Fruit fly (Drosophila melanogaster) whole organism, embryonic: Measurements from ENCODE around the gene VhaM9.7-b.

Source experiments
- B-H2 ChIP-seq: fragments of 200-800 bp; sonication (Bioruptor generic); optimal IDR thresholded peaks from 2 replicates; lab custom pipeline; 2018; ENCODE audit warnings: missing biosample characterization, mild to moderate bottlenecking, missing genetic modification characterization
- Blimp-1 ChIP-seq: fragments of 200-800 bp; sonication (Bioruptor generic); optimal IDR thresholded peaks from 3 replicates; lab custom pipeline; 2018; ENCODE audit warnings: missing biosample characterization, missing genetic modification characterization, mild to moderate bottlenecking, moderate library complexity, missing genetic modification reagents
- BtbVII ChIP-seq: fragments of 200-800 bp; sonication (Bioruptor generic); optimal IDR thresholded peaks from 3 replicates; lab custom pipeline; 2017; ENCODE audit warnings: missing biosample characterization, mild to moderate bottlenecking, missing genetic modification characterization
- CG10267 ChIP-seq: fragments of 200-800 bp; sonication (Bioruptor generic); optimal IDR thresholded peaks from 2 replicates; lab custom pipeline; 2018; ENCODE audit warnings: missing biosample characterization, mild to moderate bottlenecking, missing genetic modification characterization, moderate library complexity
- CG12155 ChIP-seq: fragments of 200-800 bp; sonication (Bioruptor generic); optimal IDR thresholded peaks from 3 replicates; lab custom pipeline; 2016; ENCODE audit warnings: missing biosample characterization, missing genetic modification characterization
- CG15073 ChIP-seq: fragments of 200-800 bp; sonication (Bioruptor generic); optimal IDR thresholded peaks from 2 replicates; lab custom pipeline; 2016; ENCODE audit warnings: missing biosample characterization, missing genetic modification characterization
- CG16863 ChIP-seq: fragments of 200-800 bp; sonication (Bioruptor generic); optimal IDR thresholded peaks from 3 replicates; lab custom pipeline; 2016; ENCODE audit warnings: missing biosample characterization, missing genetic modification characterization
- CG17568 ChIP-seq: fragments of 200-800 bp; sonication (Bioruptor generic); optimal IDR thresholded peaks from 2 replicates; lab custom pipeline; 2018; ENCODE audit warnings: missing biosample characterization, mild to moderate bottlenecking, missing genetic modification characterization, moderate library complexity
- CG17912 ChIP-seq: fragments of 200-800 bp; sonication (Bioruptor generic); optimal IDR thresholded peaks from 2 replicates; lab custom pipeline; 2018; ENCODE audit warnings: missing biosample characterization, mild to moderate bottlenecking, missing genetic modification characterization
- CG18764 ChIP-seq: fragments of 200-800 bp; sonication (Bioruptor generic); optimal IDR thresholded peaks from 3 replicates; lab custom pipeline; 2016; ENCODE audit warnings: missing biosample characterization, missing genetic modification characterization
- CG2199 ChIP-seq: fragments of 200-800 bp; sonication (Bioruptor generic); IDR thresholded peaks from 3 replicates; pipeline ENCODE4 v1.3.6; 2022; ENCODE audit warnings: missing biosample characterization, missing genetic modification characterization
- CG2712 ChIP-seq: fragments of 200-800 bp; optimal IDR thresholded peaks from 3 replicates; lab custom pipeline; 2019; ENCODE audit warnings: missing biosample characterization, mild to moderate bottlenecking, missing genetic modification characterization, moderate library complexity
- CG31365 ChIP-seq: fragments of 200-800 bp; sonication (Bioruptor generic); optimal IDR thresholded peaks from 2 replicates; lab custom pipeline; 2018; ENCODE audit warnings: missing biosample characterization, mild to moderate bottlenecking, missing genetic modification characterization
- CG31388 ChIP-seq: fragments of 200-800 bp; sonication (Bioruptor generic); optimal IDR thresholded peaks from 2 replicates; lab custom pipeline; 2016; ENCODE audit warnings: missing biosample characterization, missing genetic modification characterization
- CG33213 ChIP-seq: fragments of 200-800 bp; sonication (Bioruptor generic); optimal IDR thresholded peaks from 3 replicates; lab custom pipeline; 2016; ENCODE audit warnings: missing biosample characterization, missing genetic modification characterization
- CG4404 ChIP-seq: fragments of 200-800 bp; sonication (Bioruptor generic); IDR thresholded peaks from 2 replicates; pipeline ENCODE4 v1.3.6; 2022; ENCODE audit warnings: missing biosample characterization, missing genetic modification characterization
- CG4424 ChIP-seq: fragments of 200-800 bp; sonication (Bioruptor generic); optimal IDR thresholded peaks from 3 replicates; lab custom pipeline; 2016; ENCODE audit warnings: missing biosample characterization, missing genetic modification characterization
- CG4854 ChIP-seq: fragments of 200-800 bp; sonication (Bioruptor generic); optimal IDR thresholded peaks from 2 replicates; lab custom pipeline; 2016; ENCODE audit warnings: missing biosample characterization, missing genetic modification characterization, inconsistent platforms
- CG9876 ChIP-seq: fragments of 200-800 bp; sonication (Bioruptor generic); optimal IDR thresholded peaks from 2 replicates; lab custom pipeline; 2016; ENCODE audit warnings: missing biosample characterization, missing genetic modification characterization
- Dad ChIP-seq: fragments of 200-800 bp; sonication (Bioruptor generic); optimal IDR thresholded peaks from 3 replicates; lab custom pipeline; 2016; ENCODE audit warnings: missing biosample characterization, missing genetic modification characterization
- Dip3 ChIP-seq: fragments of 200-800 bp; sonication (Bioruptor generic); optimal IDR thresholded peaks from 3 replicates; lab custom pipeline; 2016; ENCODE audit warnings: missing biosample characterization, missing genetic modification characterization
- Dll ChIP-seq: fragments of 200-800 bp; sonication (Bioruptor generic); IDR thresholded peaks from 4 replicates; pipeline ENCODE4 v1.3.6; 2022; ENCODE audit warnings: missing biosample characterization, missing genetic modification characterization; ENCODE audit not compliant: partially characterized antibody
- E2f2 ChIP-seq: fragments of 200-800 bp; sonication (Bioruptor generic); IDR thresholded peaks from 2 replicates; pipeline ENCODE4 v1.3.6; 2022; ENCODE audit warnings: missing biosample characterization, missing genetic modification characterization
- Fer3 ChIP-seq: fragments of 200-800 bp; sonication (Bioruptor generic); optimal IDR thresholded peaks from 2 replicates; lab custom pipeline; 2018; ENCODE audit warnings: missing biosample characterization, mild to moderate bottlenecking, missing genetic modification characterization, moderate library complexity
- HLH54F ChIP-seq: fragments of 200-800 bp; sonication (Bioruptor generic); optimal IDR thresholded peaks from 3 replicates; lab custom pipeline; 2016; ENCODE audit warnings: missing biosample characterization, missing genetic modification characterization
- HLHmδ ChIP-seq: fragments of 200-800 bp; sonication (Bioruptor generic); optimal IDR thresholded peaks from 2 replicates; lab custom pipeline; 2018; ENCODE audit warnings: missing biosample characterization, mild to moderate bottlenecking, missing genetic modification characterization, moderate library complexity
- Hsf ChIP-seq: fragments of 200-800 bp; sonication (Bioruptor generic); optimal IDR thresholded peaks from 3 replicates; lab custom pipeline; 2016; ENCODE audit warnings: missing biosample characterization, missing genetic modification characterization
- Meics ChIP-seq: fragments of 200-800 bp; sonication (Bioruptor generic); optimal IDR thresholded peaks from 2 replicates; lab custom pipeline; 2017; ENCODE audit warnings: missing biosample characterization, mild to moderate bottlenecking, missing genetic modification characterization
- Nf-YB ChIP-seq: fragments of 200-800 bp; sonication (Bioruptor generic); optimal IDR thresholded peaks from 3 replicates; lab custom pipeline; 2019; ENCODE audit warnings: missing biosample characterization, mild to moderate bottlenecking, missing genetic modification characterization, moderate library complexity
- Opbp ChIP-seq: fragments of 200-800 bp; sonication (Bioruptor generic); IDR thresholded peaks from 3 replicates; pipeline ENCODE4 v1.3.6; 2022; ENCODE audit warnings: missing biosample characterization, missing genetic modification characterization; ENCODE audit not compliant: partially characterized antibody
- Six4 ChIP-seq: fragments of 200-800 bp; sonication (Bioruptor generic); optimal IDR thresholded peaks from 2 replicates; lab custom pipeline; 2016; ENCODE audit warnings: missing biosample characterization, missing genetic modification characterization
- Ssrp ChIP-seq: fragments of 200-800 bp; sonication (Bioruptor generic); optimal IDR thresholded peaks from 2 replicates; lab custom pipeline; 2018; ENCODE audit warnings: missing biosample characterization, mild to moderate bottlenecking, missing genetic modification characterization, moderate library complexity
- Tbp ChIP-seq: fragments of >200 bp; optimal IDR thresholded peaks from 2 replicates; lab custom pipeline; 2018; ENCODE audit warnings: missing biosample characterization, missing genetic modification characterization
- ase ChIP-seq: fragments of 200-800 bp; sonication (Bioruptor generic); IDR thresholded peaks from 3 replicates; pipeline ENCODE4 v1.3.6; 2022; ENCODE audit warnings: missing biosample characterization, missing genetic modification characterization
- ato ChIP-seq: fragments of 200-800 bp; sonication (Bioruptor generic); IDR thresholded peaks from 2 replicates; pipeline ENCODE4 v1.3.6; 2022; ENCODE audit warnings: missing biosample characterization, missing genetic modification characterization; ENCODE audit not compliant: partially characterized antibody
- bbx ChIP-seq: fragments of 200-800 bp; sonication (Bioruptor generic); IDR thresholded peaks from 2 replicates; pipeline ENCODE4 v1.3.6; 2022; ENCODE audit warnings: missing biosample characterization, missing genetic modification characterization; ENCODE audit not compliant: partially characterized antibody
- crc ChIP-seq: fragments of 200-800 bp; sonication (Bioruptor generic); optimal IDR thresholded peaks from 2 replicates; lab custom pipeline; 2016; ENCODE audit warnings: missing biosample characterization, missing genetic modification characterization
- crol ChIP-seq: fragments of 200-800 bp; sonication (Bioruptor generic); IDR thresholded peaks from 2 replicates; pipeline ENCODE4 v1.3.6; 2022; ENCODE audit warnings: missing biosample characterization, missing genetic modification characterization
- dmrt11E ChIP-seq: fragments of 200-800 bp; sonication (Bioruptor generic); optimal IDR thresholded peaks from 3 replicates; lab custom pipeline; 2018; ENCODE audit warnings: missing biosample characterization, mild to moderate bottlenecking, missing genetic modification characterization, moderate library complexity
- dmrt99B ChIP-seq: fragments of 200-800 bp; sonication (Bioruptor generic); optimal IDR thresholded peaks from 2 replicates; lab custom pipeline; 2018; ENCODE audit warnings: missing biosample characterization, mild to moderate bottlenecking, missing genetic modification characterization, moderate library complexity
- fd96Cb ChIP-seq: fragments of 200-800 bp; sonication (Bioruptor generic); optimal IDR thresholded peaks from 2 replicates; lab custom pipeline; 2018; ENCODE audit warnings: missing biosample characterization, mild to moderate bottlenecking, missing genetic modification characterization, moderate library complexity
- ftz-f1 ChIP-seq: fragments of 200-800 bp; sonication (Bioruptor generic); optimal IDR thresholded peaks from 2 replicates; lab custom pipeline; 2016; ENCODE audit warnings: missing biosample characterization, missing genetic modification characterization
- jing ChIP-seq: fragments of 200-800 bp; sonication (Bioruptor generic); optimal IDR thresholded peaks from 2 replicates; lab custom pipeline; 2018; ENCODE audit warnings: missing biosample characterization, mild to moderate bottlenecking, missing genetic modification characterization
- otp ChIP-seq: fragments of 200-800 bp; sonication (Bioruptor generic); IDR thresholded peaks from 3 replicates; pipeline ENCODE4, ENCODE4 v1.3.6; 2022; ENCODE audit warnings: missing biosample characterization, missing genetic modification characterization
- prd ChIP-seq, 3 experiments: fragments of >200 bp in 2 of 3; fragments of 200-800 bp in 1 of 3; sonication (Bioruptor generic) in 1 of 3; optimal IDR thresholded peaks in 2 of 3; IDR thresholded peaks in 1 of 3; 2 replicates in 2 of 3; 3 replicates in 1 of 3; pipeline versions ENCODE4 v1.3.6 to Lab custom; 2017 to 2022; ENCODE audit warnings: missing biosample characterization in 1 of 3, missing genetic modification characterization in 1 of 3
- pzg ChIP-seq: fragments of 200-800 bp; sonication (Bioruptor generic); optimal IDR thresholded peaks from 3 replicates; lab custom pipeline; 2018; ENCODE audit warnings: missing biosample characterization, mild to moderate bottlenecking, missing genetic modification characterization, moderate library complexity
- schlank ChIP-seq: fragments of 200-800 bp; sonication (Bioruptor generic); optimal IDR thresholded peaks from 2 replicates; lab custom pipeline; 2018; ENCODE audit warnings: missing biosample characterization, mild to moderate bottlenecking, missing genetic modification characterization
- sima ChIP-seq: fragments of 200-800 bp; sonication (Bioruptor generic); optimal IDR thresholded peaks from 2 replicates; lab custom pipeline; 2016; ENCODE audit warnings: missing biosample characterization, missing genetic modification characterization
- sqz ChIP-seq: fragments of 200-800 bp; sonication (Bioruptor generic); optimal IDR thresholded peaks from 3 replicates; lab custom pipeline; 2018; ENCODE audit warnings: missing biosample characterization, mild to moderate bottlenecking, missing genetic modification characterization
- tup ChIP-seq: fragments of 200-800 bp; sonication (Bioruptor generic); optimal IDR thresholded peaks from 2 replicates; lab custom pipeline; 2016; ENCODE audit warnings: missing biosample characterization, mild to moderate bottlenecking, missing genetic modification characterization, moderate library complexity
- wdn ChIP-seq: fragments of 200-800 bp; sonication (Bioruptor generic); IDR thresholded peaks from 2 replicates; pipeline ENCODE4 v1.3.6; 2022; ENCODE audit warnings: missing biosample characterization, missing genetic modification characterization

Gene VhaM9.7-b

DNA sequence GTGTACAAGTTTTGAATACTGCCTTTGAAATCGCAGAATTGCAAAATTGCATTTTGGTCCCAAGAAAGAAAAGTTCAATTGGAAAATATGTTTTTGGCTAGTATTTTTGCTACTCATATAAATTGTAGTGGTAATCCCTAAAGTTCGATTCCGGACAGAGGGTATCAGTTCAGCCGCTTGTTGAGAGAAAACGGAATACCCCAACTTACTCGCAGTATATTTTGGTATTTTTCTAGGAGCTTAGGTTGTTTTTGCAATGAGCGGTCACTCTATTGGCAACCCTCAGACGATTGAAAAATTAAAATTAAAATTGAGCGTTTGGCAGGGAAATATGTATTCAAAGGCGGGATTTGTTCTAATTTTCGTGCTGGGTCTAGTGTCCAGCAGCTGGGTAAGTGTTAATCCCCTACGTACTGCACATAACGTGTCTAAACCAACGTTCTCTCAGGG is 34.7 kb downstream of the VhaM9.7-b start (continued):
- TF ChIP-seq otp (GFP tag; lab: Robert Waterston, UW) (no peak), CG4424 (GFP tag; lab: Kevin White, UChicago) (no peak), Tbp (GFP tag; lab: Kevin White, UChicago) (no peak), jing (GFP tag; lab: Kevin White, UChicago) (no peak), CG33213 (GFP tag; lab: Kevin White, UChicago) (no peak), schlank (tag; lab: Kevin White, UChicago) (no peak), bbx (no peak), CG12155 (GFP tag; lab: Kevin White, UChicago) (no peak), wdn (GFP tag; lab: Robert Waterston, UW) (no peak), dmrt99B (tag; lab: Kevin White, UChicago) (no peak), HLH54F (GFP tag; lab: Kevin White, UChicago) (no peak), Nf-YB (GFP tag; lab: Kevin White, UChicago) (no peak), E2f2 (GFP tag; lab: Robert Waterston, UW) (peak; percentile 44), ftz-f1 (GFP tag; lab: Kevin White, UChicago) (no peak), crc (no peak), CG17568 (GFP tag; lab: Kevin White, UChicago) (no peak), Six4 (no peak), sqz (no peak), Fer3 (no peak), Opbp (peak; percentile 28; the same call in 1 of the 3 replicates), BtbVII (no peak), Dll (GFP tag; lab: Robert Waterston, UW) (peak; percentile 19; the same call in 1 of the 4 replicates), CG18764 (GFP tag; lab: Kevin White, UChicago) (no peak), CG10267 (no peak), crol (GFP tag; lab: Robert Waterston, UW) (no peak), Meics (GFP tag; lab: Kevin White, UChicago) (no peak), CG15073 (GFP tag; lab: Kevin White, UChicago) (no peak), CG16863 (GFP tag; lab: Kevin White, UChicago) (no peak), CG2199 (0 out of 3 replicates have a peak, but pooled peaks have one; percentile 35), ase (GFP tag; lab: Robert Waterston, UW) (no peak), CG17912 (GFP tag; lab: Kevin White, UChicago) (no peak), fd96Cb (tag; lab: Kevin White, UChicago) (no peak), sima (GFP tag; lab: Kevin White, UChicago) (no peak), B-H2 (GFP tag; lab: Kevin White, UChicago) (no peak), tup (GFP tag; lab: Kevin White, UChicago) (no peak), CG9876 (GFP tag; lab: Kevin White, UChicago) (no peak), CG4404 (GFP tag; lab: Robert Waterston, UW) (no peak), CG31388 (GFP tag; lab: Kevin White, UChicago) (no peak), CG4854 (GFP tag; lab: Kevin White, UChicago) (no peak), Dip3 (GFP tag; lab: Kevin White, UChicago) (no peak), Dad (GFP tag; lab: Kevin White, UChicago) (no peak), dmrt11E (tag; lab: Kevin White, UChicago) (no peak), Ssrp (no peak), HLHmδ (no peak), CG31365 (tag; lab: Kevin White, UChicago) (no peak), Hsf (GFP tag; lab: Kevin White, UChicago) (no peak), prd (optimal IDR thresholded peaks at IDR 0.05; lab: Kevin White, UChicago) (no peak), prd (GFP tag; IDR thresholded peaks at IDR 0.05; lab: Robert Waterston, UW) (no peak), Blimp-1 (GFP tag; lab: Kevin White, UChicago) (no peak), ato (no peak), pzg (peak; percentile 49), CG2712 (tag; lab: Kevin White, UChicago) (no peak)
